Worm (Caenorhabditis elegans) whole organism, midembryonic: ENCODE measurements around the gene npr-25.
"Not testable (repeated sequence)": the region's sequence is repeated elsewhere in the genome, so short reads cannot be mapped to it uniquely, and the experiment has no call there.

Source experiments
- T22C8.4 ChIP-seq: fragments of 200-800 bp; sonication (Bioruptor generic); IDR thresholded peaks from 2 replicates; pipeline ENCODE4 v1.3.6; 2022; ENCODE audit warnings: missing genetic modification characterization, missing compliant biosample characterization
- cog-1 ChIP-seq: sonication (generic microtip); optimal IDR thresholded peaks from 2 replicates; lab custom pipeline; 2016; ENCODE audit warnings: missing genetic modification characterization, missing compliant biosample characterization
- flt-1 ChIP-seq: fragments of 200-800 bp; sonication (Bioruptor generic); IDR thresholded peaks from 2 replicates; pipeline ENCODE4 v1.3.6; 2022; ENCODE audit warnings: missing genetic modification characterization, missing compliant biosample characterization
- klf-2 ChIP-seq: fragments of 200-800 bp; sonication (Bioruptor generic); conservative IDR thresholded peaks from 2 replicates; pipeline ENCODE4 v1.3.6; 2022; ENCODE audit warnings: missing genetic modification reagents, missing genetic modification characterization, missing compliant biosample characterization
- med-1 ChIP-seq: sonication (generic microtip); optimal IDR thresholded peaks from 2 replicates; lab custom pipeline; 2017; ENCODE audit warnings: missing genetic modification characterization, mild to moderate bottlenecking, missing compliant biosample characterization, antibody characterized with exemption, missing genetic modification reagents; ENCODE audit not compliant: insufficient read depth
- ref-1 ChIP-seq: fragments of 200-800 bp; sonication (Bioruptor generic); conservative IDR thresholded peaks from 2 replicates; pipeline ENCODE4 v1.3.6; 2022; ENCODE audit warnings: missing genetic modification reagents, missing genetic modification characterization, missing compliant biosample characterization
- tab-1 ChIP-seq: fragments of 200-800 bp; sonication (Bioruptor generic); IDR thresholded peaks from 2 replicates; pipeline ENCODE4 v1.3.6; 2022; ENCODE audit warnings: missing genetic modification characterization, missing compliant biosample characterization
- ztf-23 ChIP-seq: fragments of 200-800 bp; sonication (Bioruptor generic); IDR thresholded peaks from 2 replicates; pipeline ENCODE4 v1.3.6; 2022; ENCODE audit warnings: missing genetic modification reagents, missing genetic modification characterization, missing compliant biosample characterization
- ztf-29 ChIP-seq: fragments of 200-800 bp; sonication (Bioruptor generic); IDR thresholded peaks from 2 replicates; pipeline ENCODE4 v1.3.6; 2022; ENCODE audit warnings: missing genetic modification reagents, missing genetic modification characterization, missing compliant biosample characterization

npr-25 gene

DNA sequence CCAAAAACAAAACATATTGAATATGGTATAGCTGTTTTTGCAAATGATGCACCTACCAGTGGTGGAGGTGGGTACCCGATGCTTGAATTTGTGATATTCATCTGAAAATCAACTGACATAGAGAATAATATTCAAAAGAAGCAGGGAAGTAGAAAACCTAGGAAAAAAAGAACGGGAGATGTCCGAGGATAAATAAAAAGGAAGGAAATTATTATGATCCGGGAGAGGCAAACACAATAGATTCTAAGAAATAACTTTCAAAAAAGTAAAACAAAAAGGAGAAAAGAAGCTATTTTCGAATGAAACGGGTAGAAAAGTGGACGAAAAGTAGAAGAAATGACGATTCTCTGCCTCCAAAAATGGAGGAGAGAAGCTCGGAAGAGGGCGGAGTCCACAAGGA is at the start of gene npr-25:
TSS of gene npr-25 (minus strand) at position 101 of the 400 bp plus-strand sequence.
- TF ChIP-seq cog-1 (no peak), flt-1 (GFP tag; lab: Robert Waterston, UW) (no peak), ztf-23 (no peak), T22C8.4 (GFP tag; lab: Robert Waterston, UW) (no peak), klf-2 (GFP tag; lab: Robert Waterston, UW) (no peak), tab-1 (GFP tag; lab: Robert Waterston, UW) (no peak), ref-1 (GFP tag; lab: Robert Waterston, UW) (no peak), med-1 (GFP tag; lab: Kevin White, UChicago) (no peak), ztf-29 (no peak)

DNA sequence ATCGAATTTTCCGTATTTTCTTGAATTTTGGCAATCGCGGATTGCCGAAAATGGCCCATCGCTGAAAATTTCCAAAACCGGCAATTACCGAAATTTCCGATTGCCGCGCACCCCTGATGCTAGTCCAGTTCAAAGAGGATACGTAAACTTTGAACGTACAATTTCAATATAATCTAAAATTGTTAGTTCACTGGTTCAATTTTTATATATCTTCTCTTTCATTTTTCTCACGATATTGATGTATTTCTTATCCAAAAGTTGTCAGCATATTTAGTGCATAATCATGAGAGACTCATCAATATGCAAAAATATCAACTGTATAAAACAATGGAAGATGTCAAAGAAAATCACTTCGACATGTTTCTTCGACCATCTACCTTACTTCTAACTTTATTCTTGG is 45.8 kb upstream of the npr-25 start, which contains the start of gene nas-17:
TSS of gene nas-17 (plus strand) at position 301 of the 400 bp plus-strand sequence.
- TF ChIP-seq ref-1 (GFP tag; lab: Robert Waterston, UW), result no peak
- no peak for TF ChIP-seq tab-1 (GFP tag; lab: Robert Waterston, UW)
- TF ChIP-seq cog-1, result no peak

- TF ChIP-seq ref-1, T22C8.4, klf-2 (GFP tag; lab: Robert Waterston, UW): not testable (repeated sequence)
These were observed 43.3 kb upstream of the npr-25 start, which contains the start of gene nas-18 for ce11 chrV:11396134-11396533. nas-18 (plus strand) TSS chrV:11396434.

- TF ChIP-seq cog-1; ztf-23; flt-1 (GFP tag; lab: Robert Waterston, UW): not testable (repeated sequence)
These were observed 42.2 kb upstream of the npr-25 start, which contains the start of gene K03B8.4 for ce11 chrV:11395024-11395423. K03B8.4 (minus strand) TSS chrV:11395124.

ce11 chrV:11392020-11392419 is 39.2 kb upstream of the npr-25 start, which contains the start of gene nas-16:
nas-16 (plus strand) TSS chrV:11392320.
- TF ChIP-seq med-1 (GFP tag; lab: Kevin White, UChicago) (no peak), T22C8.4 (GFP tag; lab: Robert Waterston, UW) (no peak), ref-1 (GFP tag; lab: Robert Waterston, UW) (no peak), ztf-23 (no peak), ztf-29 (no peak), flt-1 (GFP tag; lab: Robert Waterston, UW) (no peak), tab-1 (GFP tag; lab: Robert Waterston, UW) (no peak), klf-2 (GFP tag; lab: Robert Waterston, UW) (no peak), cog-1 (no peak)

DNA sequence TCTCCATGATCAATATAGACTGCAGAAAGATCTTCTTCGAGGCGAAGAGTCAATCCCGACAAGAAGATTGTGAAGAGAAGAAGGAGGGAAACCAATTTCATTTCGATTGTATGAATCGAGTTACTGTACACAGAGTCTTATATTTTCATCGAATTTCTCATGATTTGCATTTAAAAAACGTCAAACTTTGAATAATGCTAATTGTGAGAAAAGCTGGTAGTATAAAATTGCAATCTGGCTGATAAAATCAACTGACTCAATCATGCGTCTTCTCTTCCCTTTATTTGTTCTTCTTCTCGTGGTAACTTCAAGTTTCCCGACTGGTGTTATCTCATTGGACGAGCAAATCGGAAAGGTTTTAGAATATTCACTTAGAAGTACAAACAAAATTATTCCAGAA is 37.6 kb upstream of the npr-25 start, which contains the start of the genes K03B8.11 and K03B8.14:
TSS of gene K03B8.11 (minus strand) at position 101 of the 400 bp plus-strand sequence.
TSS of gene K03B8.14 (plus strand) at position 110 of the 400 bp plus-strand sequence.
- no peak for TF ChIP-seq ztf-23
- no peak for TF ChIP-seq ref-1 (GFP tag; lab: Robert Waterston, UW)
- no peak for TF ChIP-seq T22C8.4 (GFP tag; lab: Robert Waterston, UW)
- no peak for TF ChIP-seq klf-2 (GFP tag; lab: Robert Waterston, UW)
- no peak for TF ChIP-seq flt-1 (GFP tag; lab: Robert Waterston, UW)
- TF ChIP-seq ztf-29, result no peak
- no peak for TF ChIP-seq cog-1
- no peak for TF ChIP-seq tab-1 (GFP tag; lab: Robert Waterston, UW)

ce11 chrV:11389776-11390175 is 37.0 kb upstream of the npr-25 start, which contains the start of gene col-155:
col-155 (minus strand) TSS chrV:11389876.
- no peak for TF ChIP-seq cog-1
- TF ChIP-seq med-1 (GFP tag; lab: Kevin White, UChicago), result no peak
- no peak for TF ChIP-seq ztf-29
- TF ChIP-seq ztf-23, result no peak
- no peak for TF ChIP-seq ref-1 (GFP tag; lab: Robert Waterston, UW)
- TF ChIP-seq tab-1 (GFP tag; lab: Robert Waterston, UW), result no peak
- no peak for TF ChIP-seq T22C8.4 (GFP tag; lab: Robert Waterston, UW)
- no peak for TF ChIP-seq flt-1 (GFP tag; lab: Robert Waterston, UW)
- no peak for TF ChIP-seq klf-2 (GFP tag; lab: Robert Waterston, UW)

DNA sequence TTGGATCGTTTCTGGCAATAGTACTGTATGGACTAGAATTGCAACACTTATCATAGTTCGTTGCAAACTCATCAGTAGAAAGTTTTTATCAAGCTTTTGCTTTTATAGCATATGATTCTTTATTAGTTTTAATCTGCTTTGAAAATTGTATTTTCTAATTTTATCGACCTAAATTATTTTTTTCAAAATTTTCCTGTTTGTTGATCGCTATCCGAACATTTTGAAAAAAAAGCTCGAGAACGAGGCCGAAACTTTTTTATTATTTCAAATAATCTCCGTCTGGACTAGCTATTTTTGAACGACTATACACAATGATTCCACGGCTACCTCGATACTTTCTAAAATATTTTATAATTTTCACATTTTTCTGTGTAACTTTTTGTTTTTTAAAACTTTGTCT is 33.6 kb upstream of the npr-25 start, which contains the start of gene F55C10.4:
TSS of gene F55C10.4 (plus strand) at position 301 of the 400 bp plus-strand sequence.
- no peak for TF ChIP-seq tab-1 (GFP tag; lab: Robert Waterston, UW)
- no peak for TF ChIP-seq ztf-23
- TF ChIP-seq klf-2 (GFP tag; lab: Robert Waterston, UW), result no peak
- no peak for TF ChIP-seq med-1 (GFP tag; lab: Kevin White, UChicago)
- TF ChIP-seq flt-1 (GFP tag; lab: Robert Waterston, UW), result no peak
- TF ChIP-seq ztf-29, result no peak
- no peak for TF ChIP-seq ref-1 (GFP tag; lab: Robert Waterston, UW)
- no peak for TF ChIP-seq cog-1
- TF ChIP-seq T22C8.4 (GFP tag; lab: Robert Waterston, UW), result no peak

- TF ChIP-seq flt-1 (GFP tag; lab: Robert Waterston, UW), result no peak
- no peak for TF ChIP-seq cog-1
- no peak for TF ChIP-seq ztf-23
These were observed 32.3 kb upstream of the npr-25 start, which contains the start of gene col-154 for ce11 chrV:11385060-11385459. col-154 (plus strand) TSS chrV:11385360.

ce11 chrV:11383032-11383431 is 30.2 kb upstream of the npr-25 start, which contains the start of gene F55C10.5:
F55C10.5 (plus strand) TSS chrV:11383105.
- TF ChIP-seq ztf-29, result no peak
- no peak for TF ChIP-seq klf-2 (GFP tag; lab: Robert Waterston, UW)
- TF ChIP-seq T22C8.4 (GFP tag; lab: Robert Waterston, UW), result no peak
- no peak for TF ChIP-seq med-1 (GFP tag; lab: Kevin White, UChicago)
- TF ChIP-seq ztf-23, result no peak
- no peak for TF ChIP-seq tab-1 (GFP tag; lab: Robert Waterston, UW)
